Worm (Caenorhabditis elegans) whole organism, young adult: Measurements from ENCODE around the gene F41H10.4.

Source experiments
- B0035.1 ChIP-seq: sonication (generic microtip); optimal IDR thresholded peaks from 2 replicates; lab custom pipeline; 2016; ENCODE audit warnings: missing genetic modification characterization, mild to moderate bottlenecking, missing compliant biosample characterization, missing genotype, missing genetic modification reagents
- B0261.1 ChIP-seq: sonication (generic microtip); optimal IDR thresholded peaks from 2 replicates; lab custom pipeline; 2016; ENCODE audit warnings: mild to moderate bottlenecking, missing genetic modification characterization, moderate library complexity, missing compliant biosample characterization
- C06A6.2 ChIP-seq: fragments of 200-800 bp; sonication (Bioruptor generic); conservative IDR thresholded peaks from 2 replicates; pipeline ENCODE4 v1.3.6; 2022; ENCODE audit warnings: missing genetic modification characterization, missing compliant biosample characterization
- F33H1.4 ChIP-seq: fragments of 200-800 bp; sonication (Bioruptor generic); IDR thresholded peaks from 2 replicates; pipeline ENCODE4 v1.3.6; 2022; ENCODE audit warnings: missing genetic modification reagents, missing genetic modification characterization, missing compliant biosample characterization
- F37B4.10 ChIP-seq: fragments of 200-800 bp; sonication (Bioruptor generic); IDR thresholded peaks from 2 replicates; pipeline ENCODE4 v1.3.6; 2022; ENCODE audit warnings: missing genetic modification characterization, missing compliant biosample characterization
- F49E8.2 ChIP-seq: sonication (generic microtip); optimal IDR thresholded peaks from 3 replicates; lab custom pipeline; 2017; ENCODE audit warnings: missing genetic modification characterization, mild to moderate bottlenecking, missing compliant biosample characterization, antibody characterized with exemption, moderate library complexity; ENCODE audit not compliant: insufficient read depth
- F57C9.4 ChIP-seq: sonication (generic microtip); optimal IDR thresholded peaks from 2 replicates; lab custom pipeline; 2017; ENCODE audit warnings: mild to moderate bottlenecking, missing genetic modification characterization, missing compliant biosample characterization
- Y53G8AR.9 ChIP-seq: fragments of 200-800 bp; sonication (Bioruptor generic); conservative IDR thresholded peaks from 2 replicates; pipeline ENCODE4 v1.3.6; 2022; ENCODE audit warnings: missing genetic modification reagents, missing genetic modification characterization, missing compliant biosample characterization
- ama-1 ChIP-seq, 3 experiments: fragments of 150-350 bp in 1 of 3; sonication (generic microtip) in 2 of 3; optimal IDR thresholded peaks; 2 replicates each; lab custom pipeline; 2014 to 2018; ENCODE audit warnings: missing biosample characterization in 2 of 3, missing genetic modification characterization in 2 of 3, missing genetic modification reagents in 2 of 3
- aptf-2 ChIP-seq: fragments of 200-800 bp; sonication (Bioruptor generic); conservative IDR thresholded peaks from 2 replicates; pipeline ENCODE4 v1.3.6; 2022; ENCODE audit warnings: missing genetic modification reagents, missing genetic modification characterization, missing compliant biosample characterization
- aptf-3 ChIP-seq: fragments of 200-800 bp; sonication (Bioruptor generic); IDR thresholded peaks from 2 replicates; pipeline ENCODE4 v1.3.6; 2022; ENCODE audit warnings: missing genetic modification characterization, missing compliant biosample characterization
- attf-3 ChIP-seq: fragments of 200-800 bp; sonication (Bioruptor generic); conservative IDR thresholded peaks from 2 replicates; pipeline ENCODE4 v1.3.6; 2022; ENCODE audit warnings: missing genetic modification reagents, missing genetic modification characterization, missing compliant biosample characterization
- ccch-3 ChIP-seq: fragments of 200-800 bp; sonication (Bioruptor generic); optimal IDR thresholded peaks from 2 replicates; lab custom pipeline; 2018; ENCODE audit warnings: mild to moderate bottlenecking, missing genetic modification characterization, missing compliant biosample characterization
- ceh-58 ChIP-seq: fragments of 200-800 bp; sonication (Bioruptor generic); IDR thresholded peaks from 2 replicates; pipeline ENCODE4 v1.3.6; 2022; ENCODE audit warnings: missing genetic modification characterization, missing compliant biosample characterization
- egrh-3 ChIP-seq: fragments of 200-800 bp; sonication (Bioruptor generic); IDR thresholded peaks from 2 replicates; pipeline ENCODE4 v1.3.6; 2022; ENCODE audit warnings: missing genetic modification reagents, missing genetic modification characterization, missing compliant biosample characterization
- fkh-3 ChIP-seq: sonication (generic microtip); optimal IDR thresholded peaks from 2 replicates; lab custom pipeline; 2016; ENCODE audit warnings: mild to moderate bottlenecking, missing genetic modification characterization, missing compliant biosample characterization
- gei-17 ChIP-seq: fragments of 200-800 bp; sonication (Bioruptor generic); optimal IDR thresholded peaks from 2 replicates; lab custom pipeline; 2018; ENCODE audit warnings: mild to moderate bottlenecking, missing genetic modification characterization, missing compliant biosample characterization
- hlh-12 ChIP-seq: sonication (generic microtip); optimal IDR thresholded peaks from 2 replicates; lab custom pipeline; 2016; ENCODE audit warnings: missing genetic modification characterization, missing compliant biosample characterization
- hrde-1 ChIP-seq: sonication (generic microtip); optimal IDR thresholded peaks from 2 replicates; lab custom pipeline; 2016; ENCODE audit warnings: missing genetic modification characterization, mild to moderate bottlenecking, missing compliant biosample characterization, moderate library complexity, missing genotype, missing genetic modification reagents, borderline replicate concordance
- lag-1 ChIP-seq: fragments of 200-800 bp; sonication (Bioruptor generic); IDR thresholded peaks from 2 replicates; pipeline ENCODE4 v1.3.6; 2022; ENCODE audit warnings: missing genetic modification reagents, missing genetic modification characterization, missing compliant biosample characterization
- lin-26 ChIP-seq: fragments of 200-800 bp; sonication (Bioruptor generic); IDR thresholded peaks from 2 replicates; pipeline ENCODE4 v1.3.6; 2022; ENCODE audit warnings: missing genetic modification reagents, missing genetic modification characterization, missing compliant biosample characterization
- lin-40 ChIP-seq: sonication (generic microtip); optimal IDR thresholded peaks from 2 replicates; lab custom pipeline; 2016; ENCODE audit warnings: missing genetic modification characterization, mild to moderate bottlenecking, missing compliant biosample characterization, missing genotype, missing genetic modification reagents
- lsl-1 ChIP-seq: fragments of 200-800 bp; sonication (Bioruptor generic); optimal IDR thresholded peaks from 2 replicates; lab custom pipeline; 2018; ENCODE audit warnings: mild to moderate bottlenecking, missing genetic modification characterization, moderate library complexity, missing compliant biosample characterization
- lsy-27 ChIP-seq: sonication (generic microtip); optimal IDR thresholded peaks from 2 replicates; lab custom pipeline; 2017; ENCODE audit warnings: missing genetic modification characterization, mild to moderate bottlenecking, missing compliant biosample characterization, antibody characterized with exemption, missing genotype, borderline replicate concordance; ENCODE audit not compliant: insufficient read depth
- madf-6 ChIP-seq: fragments of 200-800 bp; sonication (Bioruptor generic); IDR thresholded peaks from 2 replicates; pipeline ENCODE4 v1.3.6; 2022; ENCODE audit warnings: missing genetic modification reagents, missing genetic modification characterization, missing compliant biosample characterization
- nfya-1 ChIP-seq: sonication (generic microtip); optimal IDR thresholded peaks from 2 replicates; lab custom pipeline; 2017; ENCODE audit warnings: antibody characterized with exemption, missing compliant biosample characterization, missing genetic modification characterization, borderline replicate concordance; ENCODE audit not compliant: insufficient read depth
- pha-4 ChIP-seq: fragments of 150-350 bp; sonication (generic microtip); optimal IDR thresholded peaks from 2 replicates; lab custom pipeline; 2014; ENCODE audit warnings: missing biosample characterization, missing genetic modification reagents, missing genetic modification characterization
- repo-1 ChIP-seq: sonication (generic microtip); optimal IDR thresholded peaks from 2 replicates; lab custom pipeline; 2017; ENCODE audit warnings: mild to moderate bottlenecking, missing genetic modification characterization, missing compliant biosample characterization
- sea-2 ChIP-seq: fragments of 200-800 bp; sonication (Bioruptor generic); IDR thresholded peaks from 2 replicates; pipeline ENCODE4 v1.3.6; 2022; ENCODE audit warnings: missing genetic modification characterization, missing compliant biosample characterization
- snpc-1.1 ChIP-seq: sonication (generic microtip); optimal IDR thresholded peaks from 2 replicates; lab custom pipeline; 2017; ENCODE audit warnings: missing genetic modification characterization, mild to moderate bottlenecking, missing compliant biosample characterization, antibody characterized with exemption, moderate library complexity, missing genotype, missing genetic modification reagents; ENCODE audit not compliant: insufficient read depth
- snpc-4 ChIP-seq, 5 experiments: fragments of 150-350 bp in 1 of 5; sonication (generic microtip) in 4 of 5; optimal IDR thresholded peaks; 2 replicates each; lab custom pipeline; 2014 to 2018; ENCODE audit warnings: missing genetic modification characterization in 5 of 5, missing biosample characterization in 3 of 5, antibody characterized with exemption in 2 of 5, mild to moderate bottlenecking in 2 of 5, missing compliant biosample characterization in 2 of 5, missing genotype in 2 of 5, moderate library complexity in 2 of 5, missing genetic modification reagents in 1 of 5
- somi-1 ChIP-seq: fragments of 200-800 bp; sonication (Bioruptor generic); optimal IDR thresholded peaks from 2 replicates; lab custom pipeline; 2018; ENCODE audit warnings: mild to moderate bottlenecking, missing genetic modification characterization, missing compliant biosample characterization
- tbp1 ChIP-seq: fragments of 200-800 bp; sonication (Bioruptor generic); optimal IDR thresholded peaks from 2 replicates; lab custom pipeline; 2018; ENCODE audit warnings: mild to moderate bottlenecking, missing genetic modification characterization, missing compliant biosample characterization
- zfh-2 ChIP-seq: fragments of 200-800 bp; sonication (Bioruptor generic); conservative IDR thresholded peaks from 2 replicates; pipeline ENCODE4 v1.3.6; 2022; ENCODE audit warnings: missing genetic modification reagents, missing genetic modification characterization, missing compliant biosample characterization
- zim-3 ChIP-seq: sonication (generic microtip); optimal IDR thresholded peaks from 2 replicates; lab custom pipeline; 2017; ENCODE audit warnings: mild to moderate bottlenecking, missing genetic modification characterization, moderate library complexity, missing compliant biosample characterization
- ztf-28 ChIP-seq: fragments of 200-800 bp; sonication (Bioruptor generic); IDR thresholded peaks from 2 replicates; pipeline ENCODE4 v1.3.6; 2022; ENCODE audit warnings: missing genetic modification reagents, missing genetic modification characterization, missing compliant biosample characterization

The F41H10.4 gene

ce11 chrIV:5389951-5390350, 25.6 kb downstream of the F41H10.4 start (continued):
- peak; percentile 22 for TF ChIP-seq tbp1 (GFP tag; lab: Kevin White, UChicago)
- TF ChIP-seq hrde-1 (tag; lab: Kevin White, UChicago), result peak; percentile 67
- TF ChIP-seq C06A6.2 (GFP tag; lab: Robert Waterston, UW), result no peak
- no peak for TF ChIP-seq ccch-3 (GFP tag; lab: Kevin White, UChicago)
- no peak for TF ChIP-seq lin-26 (GFP tag; lab: Robert Waterston, UW)
- no peak for TF ChIP-seq F37B4.10 (GFP tag; lab: Robert Waterston, UW)
- TF ChIP-seq B0261.1 (tag; lab: Kevin White, UChicago), result no peak
- TF ChIP-seq snpc-1.1 (tag; lab: Kevin White, UChicago), result no peak
- no peak for TF ChIP-seq sea-2

ce11 chrIV:5391507-5392057, 27.2 kb downstream of the F41H10.4 start, which contains the start of the genes htp-1 and ZK616.5:
TSS of gene htp-1 (minus strand) at chrIV:5391557.
TSS of gene ZK616.5 (plus strand) at chrIV:5391929.
- TF ChIP-seq somi-1 (GFP tag; lab: Kevin White, UChicago), result no peak
- TF ChIP-seq lsy-27, result no peak
- TF ChIP-seq F57C9.4 (tag; lab: Kevin White, UChicago), result no peak
- TF ChIP-seq aptf-2 (GFP tag; lab: Robert Waterston, UW), result no peak
- peak; percentile 67 for TF ChIP-seq F33H1.4
- TF ChIP-seq egrh-3 (GFP tag; lab: Robert Waterston, UW), result no peak
- no peak for TF ChIP-seq lag-1 (GFP tag; lab: Robert Waterston, UW)
- TF ChIP-seq aptf-3 (GFP tag; lab: Robert Waterston, UW), result no peak
- no peak for TF ChIP-seq gei-17 (GFP tag; lab: Kevin White, UChicago)
- no peak for TF ChIP-seq Y53G8AR.9 (GFP tag; lab: Robert Waterston, UW)
- no peak for TF ChIP-seq ztf-28 (GFP tag; lab: Robert Waterston, UW)
- TF ChIP-seq B0261.1 (tag; lab: Kevin White, UChicago), result no peak
- TF ChIP-seq zfh-2 (GFP tag; lab: Robert Waterston, UW), result no peak
- TF ChIP-seq nfya-1, result no peak
- TF ChIP-seq zim-3 (tag; lab: Kevin White, UChicago), result no peak
- TF ChIP-seq snpc-4 (GFP tag; optimal IDR thresholded peaks at IDR 0.05; lab: Kevin White, UChicago), result no peak
- peak in 3 of 4 experiments; percentile 19 to 67 (median 63) for TF ChIP-seq snpc-4 (tag; optimal IDR thresholded peaks at IDR 0.05; lab: Kevin White, UChicago)
- peak; percentile 79 for TF ChIP-seq lsl-1 (GFP tag; lab: Kevin White, UChicago)
- TF ChIP-seq fkh-3 (tag; lab: Kevin White, UChicago), result no peak
- no peak for TF ChIP-seq attf-3
- peak; percentile 41; the same call in 1 of the 2 replicates for TF ChIP-seq madf-6 (GFP tag; lab: Robert Waterston, UW)
- no peak for TF ChIP-seq repo-1
- TF ChIP-seq ceh-58 (GFP tag; lab: Robert Waterston, UW), result no peak
- no peak for TF ChIP-seq pha-4
- TF ChIP-seq ama-1 (optimal IDR thresholded peaks at IDR 0.05; lab: Kevin White, UChicago), result no peak
- no peak for TF ChIP-seq ama-1 (GFP tag; optimal IDR thresholded peaks at IDR 0.05; lab: Kevin White, UChicago)
- no peak for TF ChIP-seq hlh-12 (tag; lab: Kevin White, UChicago)
- no peak for TF ChIP-seq B0035.1
- TF ChIP-seq F49E8.2 (tag; lab: Kevin White, UChicago), result peak; percentile 7
- no peak for TF ChIP-seq lin-40 (tag; lab: Kevin White, UChicago)
- TF ChIP-seq F37B4.10 (GFP tag; lab: Robert Waterston, UW), result no peak
